Fruit fly (Drosophila melanogaster) whole organism, adult: ENCODE measurements around the gene CG10286.

Experiments used
- CG11617 ChIP-seq: fragments of 200-800 bp; sonication (Bioruptor generic); optimal IDR thresholded peaks from 2 replicates; lab custom pipeline; 2017; ENCODE audit warnings: mild to moderate bottlenecking, missing biosample characterization, missing genetic modification reagents, missing genetic modification characterization
- CG12768 ChIP-seq: fragments of 200-800 bp; sonication (Bioruptor generic); optimal IDR thresholded peaks from 2 replicates; lab custom pipeline; 2017; ENCODE audit warnings: missing biosample characterization, missing genetic modification characterization, mild to moderate bottlenecking, moderate library complexity, missing genetic modification reagents
- CG14711 ChIP-seq: fragments of 200-800 bp; sonication (Bioruptor generic); optimal IDR thresholded peaks from 2 replicates; lab custom pipeline; 2018; ENCODE audit warnings: missing biosample characterization, mild to moderate bottlenecking, missing genetic modification characterization, moderate library complexity
- CG1620 ChIP-seq: fragments of 200-800 bp; sonication (Bioruptor generic); optimal IDR thresholded peaks from 2 replicates; lab custom pipeline; 2016; ENCODE audit warnings: missing biosample characterization, missing genetic modification characterization
- CG33017 ChIP-seq: fragments of 200-800 bp; sonication (Bioruptor generic); optimal IDR thresholded peaks from 2 replicates; lab custom pipeline; 2018; ENCODE audit warnings: missing biosample characterization, mild to moderate bottlenecking, missing genetic modification characterization, moderate library complexity
- CG5204 ChIP-seq: fragments of 200-800 bp; sonication (Bioruptor generic); optimal IDR thresholded peaks from 2 replicates; lab custom pipeline; 2016; ENCODE audit warnings: missing biosample characterization, missing genetic modification characterization
- CG7045 ChIP-seq: fragments of 200-800 bp; sonication (Bioruptor generic); optimal IDR thresholded peaks from 2 replicates; lab custom pipeline; 2017; ENCODE audit warnings: missing biosample characterization, mild to moderate bottlenecking, missing genetic modification characterization
- CG7101 ChIP-seq: fragments of 200-800 bp; sonication (Bioruptor generic); optimal IDR thresholded peaks from 2 replicates; lab custom pipeline; 2018; ENCODE audit warnings: missing biosample characterization, mild to moderate bottlenecking, missing genetic modification characterization, moderate library complexity
- Clk ChIP-seq: fragments of 200-800 bp; sonication (Bioruptor generic); optimal IDR thresholded peaks from 2 replicates; lab custom pipeline; 2017; ENCODE audit warnings: missing biosample characterization, missing genetic modification characterization
- Crg-1 ChIP-seq: fragments of 200-800 bp; sonication (Bioruptor generic); optimal IDR thresholded peaks from 2 replicates; lab custom pipeline; 2016; ENCODE audit warnings: missing biosample characterization, missing genetic modification characterization
- Hr96 ChIP-seq: fragments of 200-800 bp; sonication (Bioruptor generic); optimal IDR thresholded peaks from 2 replicates; lab custom pipeline; 2016; ENCODE audit warnings: missing biosample characterization, missing genetic modification characterization
- Mnt ChIP-seq: fragments of 200-800 bp; sonication (Bioruptor generic); optimal IDR thresholded peaks from 2 replicates; lab custom pipeline; 2016; ENCODE audit warnings: missing biosample characterization, mild to moderate bottlenecking, missing genetic modification characterization
- bab1 ChIP-seq: fragments of 200-800 bp; sonication (Bioruptor generic); optimal IDR thresholded peaks from 3 replicates; lab custom pipeline; 2019; ENCODE audit warnings: missing biosample characterization, mild to moderate bottlenecking, missing genetic modification characterization, moderate library complexity
- cic ChIP-seq: fragments of 200-800 bp; sonication (Bioruptor generic); optimal IDR thresholded peaks from 2 replicates; lab custom pipeline; 2017; ENCODE audit warnings: missing biosample characterization, mild to moderate bottlenecking, missing genetic modification characterization, moderate library complexity
- cnc ChIP-seq, 2 experiments: fragments of >200 bp; optimal IDR thresholded peaks; 2 replicates each; lab custom pipeline; 2017
- kay ChIP-seq: fragments of 200-800 bp; sonication (Bioruptor generic); peaks from one replicate; lab custom pipeline; 2016; ENCODE audit warnings: missing biosample characterization, missing genetic modification characterization, borderline replicate concordance
- ovo ChIP-seq: fragments of 200-800 bp; sonication (Bioruptor generic); optimal IDR thresholded peaks from 2 replicates; lab custom pipeline; 2016; ENCODE audit warnings: missing biosample characterization, missing genetic modification characterization
- pad ChIP-seq: fragments of 200-800 bp; sonication (Bioruptor generic); optimal IDR thresholded peaks from 3 replicates; lab custom pipeline; 2017; ENCODE audit warnings: missing biosample characterization, missing genetic modification characterization, mild to moderate bottlenecking, moderate library complexity, missing genetic modification reagents
- tj ChIP-seq: fragments of 200-800 bp; sonication (Bioruptor generic); optimal IDR thresholded peaks from 3 replicates; lab custom pipeline; 2017; ENCODE audit warnings: missing biosample characterization, mild to moderate bottlenecking, missing genetic modification characterization, moderate library complexity
- toe ChIP-seq: fragments of 200-800 bp; sonication (Bioruptor generic); optimal IDR thresholded peaks from 2 replicates; lab custom pipeline; 2016; ENCODE audit warnings: missing biosample characterization, missing genetic modification characterization

Gene CG10286

dm6 chr3R:6381784-6382183 is 13.0 kb downstream of the CG10286 start:
- TF ChIP-seq CG12768 (GFP tag; lab: Kevin White, UChicago), result no peak
- TF ChIP-seq CG1620 (GFP tag; lab: Kevin White, UChicago), result no peak
- no peak for TF ChIP-seq CG7101 (tag; lab: Kevin White, UChicago)
- TF ChIP-seq Mnt (GFP tag; lab: Kevin White, UChicago), result no peak
- TF ChIP-seq Hr96 (GFP tag; lab: Kevin White, UChicago), result no peak
- TF ChIP-seq CG14711 (tag; lab: Kevin White, UChicago), result no peak
- no peak for TF ChIP-seq CG5204 (GFP tag; lab: Kevin White, UChicago)
- no peak for TF ChIP-seq CG11617 (GFP tag; lab: Kevin White, UChicago)
- no peak for TF ChIP-seq cic (GFP tag; lab: Kevin White, UChicago)
- TF ChIP-seq Clk (GFP tag; lab: Kevin White, UChicago), result no peak
- TF ChIP-seq kay, result no peak

dm6 chr3R:6382733-6383465 is 14.1 kb downstream of the CG10286 start, which contains the start of gene gzl:
Gene gzl (plus strand): TSS chr3R:6382914.
- TF ChIP-seq CG5204 (GFP tag; lab: Kevin White, UChicago), result no peak
- no peak for TF ChIP-seq CG14711 (tag; lab: Kevin White, UChicago)
- TF ChIP-seq CG33017 (tag; lab: Kevin White, UChicago), result no peak
- TF ChIP-seq CG11617 (GFP tag; lab: Kevin White, UChicago), result peak; percentile 35
- no peak for TF ChIP-seq tj (GFP tag; lab: Kevin White, UChicago)
- TF ChIP-seq pad (GFP tag; lab: Kevin White, UChicago), result no peak
- TF ChIP-seq CG12768 (GFP tag; lab: Kevin White, UChicago), result peak; percentile 9
- no peak for TF ChIP-seq Hr96 (GFP tag; lab: Kevin White, UChicago)
- TF ChIP-seq CG7101 (tag; lab: Kevin White, UChicago), result no peak
- TF ChIP-seq Crg-1, result no peak
- no peak for TF ChIP-seq kay
- peak; percentile 31 for TF ChIP-seq CG1620 (GFP tag; lab: Kevin White, UChicago)
- TF ChIP-seq CG7045, result no peak
- no peak for TF ChIP-seq cnc (optimal IDR thresholded peaks at IDR 0.05; lab: Kevin White, UChicago)
- no peak for TF ChIP-seq toe (GFP tag; lab: Kevin White, UChicago)
- TF ChIP-seq bab1 (GFP tag; lab: Kevin White, UChicago), result no peak
- no peak for TF ChIP-seq ovo
- peak; percentile 17 for TF ChIP-seq Mnt (GFP tag; lab: Kevin White, UChicago)
- peak; percentile 46 for TF ChIP-seq cic (GFP tag; lab: Kevin White, UChicago)
- no peak for TF ChIP-seq Clk (GFP tag; lab: Kevin White, UChicago)

dm6 chr3R:6383466-6383769 is 14.7 kb downstream of the CG10286 start:
- TF ChIP-seq cic (GFP tag; lab: Kevin White, UChicago) (peak; percentile 42), CG5204 (GFP tag; lab: Kevin White, UChicago) (no peak)

dm6 chr3R:6388414-6388830 is 19.7 kb downstream of the CG10286 start:
- TF ChIP-seq CG5204 (GFP tag; lab: Kevin White, UChicago) (no peak), kay (peak; percentile 91), cic (GFP tag; lab: Kevin White, UChicago) (no peak), bab1 (GFP tag; lab: Kevin White, UChicago) (peak; percentile 0)

- TF ChIP-seq kay, result no peak
- peak in 1 of 2 experiments; percentile 6 for TF ChIP-seq cnc (optimal IDR thresholded peaks at IDR 0.05; lab: Kevin White, UChicago)
- TF ChIP-seq CG5204 (GFP tag; lab: Kevin White, UChicago), result no peak
- peak; percentile 9 for TF ChIP-seq tj (GFP tag; lab: Kevin White, UChicago)
These were observed 24.9 kb downstream of the CG10286 start for dm6 chr3R:6393515-6394246.

- TF ChIP-seq CG11617 (GFP tag; lab: Kevin White, UChicago), result no peak
- TF ChIP-seq Hr96 (GFP tag; lab: Kevin White, UChicago), result no peak
- no peak for TF ChIP-seq toe (GFP tag; lab: Kevin White, UChicago)
- TF ChIP-seq Crg-1, result no peak
- no peak for TF ChIP-seq CG1620 (GFP tag; lab: Kevin White, UChicago)
- TF ChIP-seq Mnt (GFP tag; lab: Kevin White, UChicago), result no peak
- TF ChIP-seq bab1 (GFP tag; lab: Kevin White, UChicago), result no peak
- TF ChIP-seq cnc (optimal IDR thresholded peaks at IDR 0.05; lab: Kevin White, UChicago), result no peak
- TF ChIP-seq CG14711 (tag; lab: Kevin White, UChicago), result no peak
- TF ChIP-seq CG33017 (tag; lab: Kevin White, UChicago), result no peak
- TF ChIP-seq ovo, result no peak
- no peak for TF ChIP-seq pad (GFP tag; lab: Kevin White, UChicago)
- no peak for TF ChIP-seq kay
- TF ChIP-seq CG5204 (GFP tag; lab: Kevin White, UChicago), result no peak
- no peak for TF ChIP-seq tj (GFP tag; lab: Kevin White, UChicago)
- TF ChIP-seq CG7101 (tag; lab: Kevin White, UChicago), result no peak
- no peak for TF ChIP-seq CG12768 (GFP tag; lab: Kevin White, UChicago)
- TF ChIP-seq cic (GFP tag; lab: Kevin White, UChicago), result no peak
- TF ChIP-seq CG7045, result no peak
These were observed 25.4 kb downstream of the CG10286 start for dm6 chr3R:6394247-6394522.
